Worm (Caenorhabditis elegans): ENCODE measurements around the gene C25G6.1.

- TF ChIP-seq unc-62 (GFP tag; optimal IDR thresholded peaks at IDR 0.05 in 1 of 2): no peak
- TF ChIP-seq unc-62 (tag; optimal IDR thresholded peaks at IDR 0.05): no peak
- no peak for TF ChIP-seq fkh-10 (GFP tag; optimal IDR thresholded peaks at IDR 0.05)
- TF ChIP-seq nhr-48 (tag; optimal IDR thresholded peaks at IDR 0.05): no peak
- no peak for TF ChIP-seq daf-19 (GFP tag; conservative IDR thresholded peaks at IDR 0.05)
- no peak for TF ChIP-seq lin-38 (GFP tag; IDR thresholded peaks at IDR 0.05)
Observed at ce11 chrX:1257668-1258067, 13.0 kb upstream of the C25G6.1 start.

Data from whole organism, L4 larva.